Fruit fly (Drosophila melanogaster): ENCODE data around the gene CG32548.

CG32548 gene

DNA sequence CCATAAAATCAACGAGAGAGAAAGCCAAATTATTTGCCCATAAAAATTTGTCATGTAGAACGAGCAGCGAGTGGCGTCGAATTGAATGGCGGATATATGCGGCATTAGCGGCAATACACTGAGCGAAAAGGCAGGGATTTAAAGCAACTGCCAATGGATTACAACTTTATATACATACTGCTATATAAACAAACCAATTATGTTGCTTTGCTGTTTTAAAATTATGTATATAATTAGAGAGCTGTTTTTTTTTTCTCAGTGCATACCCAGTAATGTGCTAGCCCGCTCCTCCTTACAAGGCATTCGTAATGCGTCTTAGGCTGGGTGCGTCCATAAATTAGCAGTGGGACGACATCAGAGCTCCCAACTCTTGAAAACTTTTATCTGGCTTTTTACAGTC, 27.5 kb upstream of the CG32548 start (continued):
- no peak for TF ChIP-seq CG11695 (GFP tag; IDR thresholded peaks at IDR 0.05)
- peak; percentile 17 for TF ChIP-seq Oli (tag; optimal IDR thresholded peaks at IDR 0.05)
- TF ChIP-seq hbn (GFP tag; IDR thresholded peaks at IDR 0.05; ENCODE audit: partially characterized antibody), result no peak
- peak; percentile 86 for TF ChIP-seq Med (GFP tag)
- TF ChIP-seq H2.0 (GFP tag; IDR thresholded peaks at IDR 0.05), result 0 out of 2 replicates have a peak, but pooled peaks have one; percentile 29
- TF ChIP-seq CG17359 (tag; optimal IDR thresholded peaks at IDR 0.05), result peak; percentile 12
- TF ChIP-seq Rfx (GFP tag; IDR thresholded peaks at IDR 0.05), result peak; percentile 62
- TF ChIP-seq Hand (GFP tag; optimal IDR thresholded peaks at IDR 0.05), result peak; percentile 24
- peak; percentile 51 for TF ChIP-seq CG2678 (tag; optimal IDR thresholded peaks at IDR 0.05)
- peak; percentile 33; the same call in 1 of the 2 replicates for TF ChIP-seq sisA (GFP tag; IDR thresholded peaks at IDR 0.05)
- TF ChIP-seq row (GFP tag; IDR thresholded peaks at IDR 0.05), result peak; percentile 56
- TF ChIP-seq CG1603 (tag; optimal IDR thresholded peaks at IDR 0.05), result peak; percentile 25
- no peak for TF ChIP-seq chinmo (GFP tag; IDR thresholded peaks at IDR 0.05; ENCODE audit: partially characterized antibody)
- no peak for TF ChIP-seq tup (GFP tag; optimal IDR thresholded peaks at IDR 0.05)
- TF ChIP-seq Taf1 (GFP tag; IDR thresholded peaks at IDR 0.05), result no peak
- no peak for TF ChIP-seq CG11696 (GFP tag; IDR thresholded peaks at IDR 0.05)
- peak; percentile 60; the same call in 1 of the 3 replicates for TF ChIP-seq CG11456 (GFP tag; IDR thresholded peaks at IDR 0.05)
- peak; percentile 42 for TF ChIP-seq lilli (GFP tag; optimal IDR thresholded peaks at IDR 0.05)
- peak; percentile 14; the same call in 1 of the 2 replicates for TF ChIP-seq CG9215 (GFP tag; IDR thresholded peaks at IDR 0.05)
- TF ChIP-seq CG6272 (GFP tag; IDR thresholded peaks at IDR 0.05), result no peak
- TF ChIP-seq tll (GFP tag; optimal IDR thresholded peaks at IDR 0.05), result no peak
- TF ChIP-seq dysf (GFP tag; IDR thresholded peaks at IDR 0.05), result peak; percentile 51
- TF ChIP-seq org-1 (GFP tag; optimal IDR thresholded peaks at IDR 0.05), result peak; percentile 6
- TF ChIP-seq CG1602 (GFP tag; optimal IDR thresholded peaks at IDR 0.05), result peak; percentile 7
- TF ChIP-seq pan (optimal IDR thresholded peaks at IDR 0.05), result no peak
- TF ChIP-seq pan (GFP tag; optimal IDR thresholded peaks at IDR 0.05 in 1 of 2, IDR thresholded peaks at IDR 0.05 in 1 of 2), result peak in 1 of 2 experiments; percentile 58
- TF ChIP-seq CG30431 (GFP tag; optimal IDR thresholded peaks at IDR 0.05), result no peak
- no peak for TF ChIP-seq CG5953 (GFP tag; IDR thresholded peaks at IDR 0.05)
- TF ChIP-seq CG10209 (GFP tag; optimal IDR thresholded peaks at IDR 0.05), result peak; percentile 10
- peak; percentile 13 for TF ChIP-seq Abd-B (GFP tag; optimal IDR thresholded peaks at IDR 0.05)
- no peak for TF ChIP-seq sqz (GFP tag; optimal IDR thresholded peaks at IDR 0.05)
- TF ChIP-seq CG14441 (GFP tag; IDR thresholded peaks at IDR 0.05), result peak; percentile 48; the same call in 1 of the 2 replicates
- TF ChIP-seq CG8290 (GFP tag; optimal IDR thresholded peaks at IDR 0.05), result no peak
- TF ChIP-seq CG8290 (tag; optimal IDR thresholded peaks at IDR 0.05), result peak in 1 of 2 experiments; percentile 28
- TF ChIP-seq ATbp (GFP tag; optimal IDR thresholded peaks at IDR 0.05), result no peak
- TF ChIP-seq CG7357 (GFP tag; IDR thresholded peaks at IDR 0.05), result 0 out of 3 replicates have a peak, but pooled peaks have one; percentile 18
- peak; percentile 62 for TF ChIP-seq lab (GFP tag; optimal IDR thresholded peaks at IDR 0.05)
- TF ChIP-seq Fer1 (GFP tag; optimal IDR thresholded peaks at IDR 0.05), result peak; percentile 61
- peak; percentile 30 for TF ChIP-seq Fer3 (tag; optimal IDR thresholded peaks at IDR 0.05)
- no peak for TF ChIP-seq dm (GFP tag; optimal IDR thresholded peaks at IDR 0.05)
- peak; percentile 17 for TF ChIP-seq CG15514 (GFP tag; optimal IDR thresholded peaks at IDR 0.05)
- peak; percentile 42 for TF ChIP-seq dmrt99B (tag; optimal IDR thresholded peaks at IDR 0.05)
- TF ChIP-seq CG34422 (GFP tag; IDR thresholded peaks at IDR 0.05), result no peak
- no peak for TF ChIP-seq Sry-β (GFP tag; optimal IDR thresholded peaks at IDR 0.05)
- TF ChIP-seq seq (GFP tag; IDR thresholded peaks at IDR 0.05), result 0 out of 2 replicates have a peak, but pooled peaks have one; percentile 23
- TF ChIP-seq CG32532 (GFP tag; IDR thresholded peaks at IDR 0.05), result peak; percentile 65
- TF ChIP-seq CG14014 (GFP tag; IDR thresholded peaks at IDR 0.05), result no peak
- 0 out of 3 replicates have a peak, but pooled peaks have one; percentile 21 for TF ChIP-seq Mrtf (GFP tag; IDR thresholded peaks at IDR 0.05)
- no peak for TF ChIP-seq prd (optimal IDR thresholded peaks at IDR 0.05)
- peak; percentile 30; the same call in 1 of the 3 replicates for TF ChIP-seq prd (GFP tag; IDR thresholded peaks at IDR 0.05)
- peak; percentile 2 for TF ChIP-seq CG30403 (GFP tag; optimal IDR thresholded peaks at IDR 0.05)

All from whole organism, embryonic.